Fruit fly (Drosophila melanogaster): Measurements from ENCODE around the gene CG5555.

CG5555 gene

dm6 chr3R:19162135-19162616 is 18.2 kb downstream of the CG5555 start, which contains the start of the genes CG42359 and Nsun5 (continued):
- TF ChIP-seq Sry-δ (GFP tag; optimal IDR thresholded peaks at IDR 0.05) (peak; percentile 92), crp (GFP tag; optimal IDR thresholded peaks at IDR 0.05) (peak in 1 of 2 experiments; percentile 59), CG6791 (GFP tag; IDR thresholded peaks at IDR 0.05; ENCODE audit: partially characterized antibody) (peak; percentile 86), tx (GFP tag; optimal IDR thresholded peaks at IDR 0.05) (peak; percentile 91), HLH3B (GFP tag; IDR thresholded peaks at IDR 0.05) (peak; percentile 90), H2.0 (GFP tag; IDR thresholded peaks at IDR 0.05) (peak; percentile 88), CG17359 (tag; optimal IDR thresholded peaks at IDR 0.05) (peak; percentile 90), bab2 (GFP tag; optimal IDR thresholded peaks at IDR 0.05) (peak; percentile 92), CG9876 (GFP tag; optimal IDR thresholded peaks at IDR 0.05) (peak; percentile 87), jumu (GFP tag; optimal IDR thresholded peaks at IDR 0.05) (peak; percentile 92), nerfin-2 (GFP tag; IDR thresholded peaks at IDR 0.05; ENCODE audit: partially characterized antibody) (peak; percentile 76), Dfd (GFP tag; optimal IDR thresholded peaks at IDR 0.05) (no peak), CG13123 (GFP tag; optimal IDR thresholded peaks at IDR 0.05) (peak; percentile 83), CG10979 (tag; optimal IDR thresholded peaks at IDR 0.05) (peak; percentile 85), nau (GFP tag; optimal IDR thresholded peaks at IDR 0.05) (peak; percentile 65), CG3726 (GFP tag; IDR thresholded peaks at IDR 0.05) (peak; percentile 82), CG4820 (GFP tag; optimal IDR thresholded peaks at IDR 0.05) (peak; percentile 83), jing (GFP tag; optimal IDR thresholded peaks at IDR 0.05) (peak; percentile 75), CG30403 (GFP tag; optimal IDR thresholded peaks at IDR 0.05) (peak; percentile 94), gsb (GFP tag; IDR thresholded peaks at IDR 0.05) (peak; percentile 60; the same call in 1 of the 2 replicates), CG34224 (GFP tag; IDR thresholded peaks at IDR 0.05; ENCODE audit: partially characterized antibody) (peak; percentile 93), Vsx1 (GFP tag; optimal IDR thresholded peaks at IDR 0.05) (peak; percentile 41), CG9932 (GFP tag; IDR thresholded peaks at IDR 0.05) (peak; percentile 94), klu (GFP tag; IDR thresholded peaks at IDR 0.05) (peak; percentile 73), en (GFP tag; optimal IDR thresholded peaks at IDR 0.05) (peak; percentile 60), Stat92E (GFP tag; optimal IDR thresholded peaks at IDR 0.05) (peak in 1 of 3 experiments; percentile 66), CG9817 (tag; optimal IDR thresholded peaks at IDR 0.05) (peak; percentile 88), zfh1 (GFP tag; IDR thresholded peaks at IDR 0.05) (peak; percentile 92), slbo (GFP tag; IDR thresholded peaks at IDR 0.05) (peak; percentile 95), Nf-YC (tag; optimal IDR thresholded peaks at IDR 0.05) (peak; percentile 82), Hand (GFP tag; optimal IDR thresholded peaks at IDR 0.05) (peak; percentile 48), B-H2 (GFP tag; optimal IDR thresholded peaks at IDR 0.05) (peak; percentile 91), CG17568 (GFP tag; optimal IDR thresholded peaks at IDR 0.05) (peak; percentile 76), Max (GFP tag; optimal IDR thresholded peaks at IDR 0.05) (peak; percentile 97), Chrac-16 (GFP tag; optimal IDR thresholded peaks at IDR 0.05) (peak; percentile 92), Doc3 (GFP tag; IDR thresholded peaks at IDR 0.05; ENCODE audit: partially characterized antibody) (peak; percentile 94), fd102C (GFP tag; optimal IDR thresholded peaks at IDR 0.05) (no peak), CG12769 (tag; optimal IDR thresholded peaks at IDR 0.05) (peak; percentile 95), GATAe (GFP tag; conservative IDR thresholded peaks at IDR 0.05) (peak; percentile 35; the same call in 1 of the 2 replicates), pho (GFP tag; optimal IDR thresholded peaks at IDR 0.05) (peak; percentile 92), gsb-n (tag; optimal IDR thresholded peaks at IDR 0.05) (peak; percentile 89), CG11456 (GFP tag; IDR thresholded peaks at IDR 0.05) (peak; percentile 91), inv (GFP tag; IDR thresholded peaks at IDR 0.05; ENCODE audit: partially characterized antibody) (peak; percentile 81), grn (GFP tag; optimal IDR thresholded peaks at IDR 0.05) (peak; percentile 46), gcm (GFP tag; optimal IDR thresholded peaks at IDR 0.05) (peak; percentile 71), pan (optimal IDR thresholded peaks at IDR 0.05) (no peak), pan (GFP tag; optimal IDR thresholded peaks at IDR 0.05 in 1 of 2, IDR thresholded peaks at IDR 0.05 in 1 of 2) (peak in 1 of 2 experiments; percentile 90), ATbp (GFP tag; optimal IDR thresholded peaks at IDR 0.05) (peak; percentile 64), pita (GFP tag; optimal IDR thresholded peaks at IDR 0.05) (no peak)
